Fruit fly (Drosophila melanogaster): ENCODE measurements around the gene CG6495.

CG6495 gene

DNA sequence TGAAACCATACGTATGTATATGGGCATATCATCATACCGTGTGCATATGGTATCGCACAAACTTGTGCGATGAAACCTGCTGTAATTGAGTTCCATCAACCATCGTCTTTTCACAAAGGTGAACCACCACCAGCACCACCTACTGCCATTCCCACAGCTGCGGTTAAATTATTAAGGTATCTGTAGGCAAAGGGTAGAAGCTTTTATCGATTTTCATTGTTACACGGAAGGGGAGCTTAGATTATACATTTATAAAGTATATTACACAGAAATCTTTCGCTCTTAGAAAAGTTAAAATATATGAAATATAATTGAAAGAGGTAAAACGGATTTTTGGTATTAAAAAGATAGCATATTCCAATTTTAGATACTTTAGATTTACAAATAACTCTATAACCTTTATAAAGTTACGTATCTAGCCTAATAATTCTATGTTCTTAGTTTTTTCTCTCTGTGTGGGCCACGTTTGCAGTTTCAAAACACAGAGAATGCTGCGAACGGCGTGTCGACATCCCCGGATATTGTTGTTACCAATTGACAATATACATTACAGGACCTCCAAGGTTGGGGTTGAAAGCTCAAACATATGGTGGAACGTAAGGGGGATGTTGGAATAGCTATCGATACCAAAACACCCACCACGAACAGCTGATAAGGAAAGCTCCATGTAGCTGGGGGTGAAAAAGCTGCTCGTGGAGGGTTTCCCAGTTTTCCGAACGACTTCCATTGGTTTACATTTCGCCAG lies at the start of gene CG6495:
CG6495 (plus strand) TSS at position 695 of the 745 bp plus-strand sequence.
- TF ChIP-seq CG17801 (GFP tag; optimal IDR thresholded peaks at IDR 0.05; ENCODE audit: partially characterized antibody) = no peak

DNA sequence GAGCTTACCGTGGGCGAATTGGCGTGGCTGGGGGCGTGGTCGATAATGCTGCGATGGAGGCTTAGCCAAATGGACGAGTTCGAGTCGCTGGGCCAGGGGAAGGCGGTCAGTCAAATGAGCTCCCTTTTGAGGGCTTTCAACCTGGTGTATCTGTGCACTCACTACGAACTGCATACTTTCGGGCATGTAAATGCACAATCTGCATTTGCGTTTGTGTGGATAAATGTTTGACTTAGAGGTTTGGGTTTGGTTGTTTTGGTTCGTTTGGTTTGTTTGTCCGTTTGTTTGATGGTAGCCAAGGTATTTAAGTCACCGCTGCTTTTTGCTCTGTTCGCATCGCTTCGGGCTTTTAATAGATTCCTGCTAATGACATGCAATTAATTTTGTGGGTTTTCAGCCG lies 49.7 kb upstream of the CG6495 start:
- no peak for TF ChIP-seq CG17801 (GFP tag; optimal IDR thresholded peaks at IDR 0.05; ENCODE audit: partially characterized antibody)

DNA sequence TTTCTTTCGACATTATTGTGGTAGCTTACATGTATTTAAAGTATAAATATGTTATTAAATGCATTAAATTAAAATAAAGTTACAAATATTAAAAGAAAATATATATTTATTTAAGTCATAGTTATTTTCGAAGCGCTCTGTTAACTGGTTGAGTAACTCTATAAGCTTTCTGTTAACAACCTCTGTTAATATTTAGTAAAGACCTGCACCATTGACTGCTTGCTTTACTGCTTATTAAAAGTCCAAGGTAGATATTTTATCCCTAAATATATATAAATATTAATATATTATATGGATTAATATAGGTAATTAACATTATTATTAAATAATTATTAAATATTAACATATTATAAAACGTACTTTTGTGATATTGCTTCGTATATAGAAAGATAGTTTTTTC lies 39.4 kb upstream of the CG6495 start:
- TF ChIP-seq CG17801 (GFP tag; optimal IDR thresholded peaks at IDR 0.05; ENCODE audit: partially characterized antibody) = no peak

DNA sequence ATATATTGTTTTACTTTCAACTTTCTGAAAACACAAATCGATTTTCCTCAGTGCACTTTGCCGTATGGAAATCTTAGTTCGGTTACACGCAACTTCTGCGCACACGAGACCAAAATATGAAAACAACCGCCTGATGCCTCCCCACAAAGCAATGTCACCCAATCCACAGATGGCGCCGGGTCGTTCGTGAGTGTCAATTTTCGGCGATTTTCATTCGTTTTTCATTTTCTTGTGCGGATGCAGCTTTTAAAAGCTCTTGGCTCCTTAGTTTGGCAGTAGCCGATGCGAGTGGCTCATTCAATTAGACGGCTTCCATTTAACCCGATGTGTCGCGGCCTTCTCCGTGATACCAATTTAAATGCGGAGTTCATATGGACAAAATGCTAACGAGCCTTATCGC lies 37.0 kb upstream of the CG6495 start, which contains the start of gene CG6431:
CG6431 (plus strand) TSS at position 301 of the 400 bp plus-strand sequence.
- no peak for TF ChIP-seq CG17801 (GFP tag; optimal IDR thresholded peaks at IDR 0.05; ENCODE audit: partially characterized antibody)

DNA sequence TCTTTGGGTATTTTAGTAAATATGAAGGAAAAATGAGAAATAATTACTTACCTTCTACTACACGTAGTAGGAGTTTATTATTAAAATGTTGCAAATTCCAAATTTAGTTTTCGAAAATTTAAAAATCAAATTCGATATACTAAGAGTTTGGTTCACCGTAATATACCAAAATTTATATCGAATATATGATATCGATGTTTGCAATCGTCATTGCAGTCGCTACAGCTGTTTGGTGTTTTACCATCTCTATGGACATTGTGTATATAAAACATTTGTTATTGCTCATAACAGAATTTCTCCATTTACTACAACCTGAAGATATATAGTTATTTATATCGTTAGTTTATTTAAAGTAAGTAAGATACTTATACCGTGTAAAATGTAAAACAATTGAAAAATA lies 32.2 kb upstream of the CG6495 start, which contains the start of gene CG6443:
CG6443 (plus strand) TSS at position 228 of the 400 bp plus-strand sequence.
- no peak for TF ChIP-seq CG17801 (GFP tag; optimal IDR thresholded peaks at IDR 0.05; ENCODE audit: partially characterized antibody)

DNA sequence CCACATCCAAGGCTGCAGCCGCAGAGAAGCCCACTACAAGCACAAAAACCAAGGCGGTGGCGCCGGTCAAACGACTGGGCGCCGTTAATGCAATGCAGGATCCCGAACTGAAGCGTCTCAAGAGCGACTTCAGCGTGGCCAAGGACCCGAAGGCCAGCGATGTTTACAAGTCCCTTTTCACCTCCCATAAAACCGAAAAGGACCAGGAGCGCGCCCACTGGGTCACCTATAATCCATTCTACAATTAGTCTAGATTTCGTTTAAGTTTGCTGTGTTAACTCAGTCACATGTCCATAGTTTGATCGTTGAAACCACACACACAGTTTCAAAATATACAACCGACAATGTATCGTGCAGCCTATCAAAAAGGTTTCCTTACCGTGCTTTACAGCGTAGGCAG lies 31.0 kb upstream of the CG6495 start, which contains the start of gene CG17118:
CG17118 (plus strand) TSS at position 301 of the 400 bp plus-strand sequence.
- TF ChIP-seq CG17801 (GFP tag; optimal IDR thresholded peaks at IDR 0.05; ENCODE audit: partially characterized antibody) = no peak

DNA sequence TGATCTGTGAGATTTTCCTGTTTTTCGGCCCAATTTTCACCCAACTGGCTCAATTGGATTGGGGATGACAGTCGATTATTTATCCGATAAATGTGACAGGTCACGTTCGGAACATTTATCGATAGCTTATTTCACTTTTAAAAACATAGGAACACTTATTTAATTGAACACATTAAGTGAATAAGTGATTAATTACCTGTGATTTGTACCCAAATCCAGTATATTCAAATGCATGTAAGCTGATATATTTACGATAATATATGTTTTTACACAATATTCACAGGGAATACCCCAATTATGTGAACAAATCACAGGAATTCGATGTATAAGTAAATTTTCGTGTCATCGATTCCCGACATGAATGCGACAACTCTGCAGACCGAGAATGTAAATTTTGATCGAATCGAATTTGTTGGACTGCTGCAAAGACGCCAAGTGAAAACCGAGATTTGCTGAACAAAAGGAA lies 28.5 kb upstream of the CG6495 start, which contains the start of the genes EMC3 and Dpy-30L1:
EMC3 (minus strand) TSS at position 81 of the 466 bp plus-strand sequence.
Dpy-30L1 (plus strand) TSS at position 311 of the 466 bp plus-strand sequence.
- peak; percentile 51 for TF ChIP-seq CG17801 (GFP tag; optimal IDR thresholded peaks at IDR 0.05; ENCODE audit: partially characterized antibody)

DNA sequence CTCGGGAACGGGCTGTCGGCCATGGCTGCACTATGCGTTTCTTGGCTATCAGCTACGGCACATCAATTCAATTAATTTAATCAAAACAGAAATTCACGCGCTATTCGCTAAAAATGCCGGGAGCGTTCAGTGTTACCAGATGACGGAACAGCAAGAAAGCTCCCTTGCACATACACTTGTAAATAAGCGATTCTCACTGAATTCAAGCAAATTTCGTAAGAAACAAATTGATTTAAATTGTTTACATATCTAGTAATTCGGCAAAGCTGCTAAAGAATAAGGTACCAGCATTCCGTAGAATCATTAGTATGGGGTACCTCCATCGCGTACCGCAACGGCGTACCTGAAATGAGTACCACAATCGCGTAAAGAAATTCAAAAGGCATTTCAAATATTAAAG lies 25.0 kb upstream of the CG6495 start, which contains the start of gene Nup107:
Nup107 (minus strand) TSS at position 149 of the 400 bp plus-strand sequence.
- TF ChIP-seq CG17801 (GFP tag; optimal IDR thresholded peaks at IDR 0.05; ENCODE audit: partially characterized antibody) = no peak

DNA sequence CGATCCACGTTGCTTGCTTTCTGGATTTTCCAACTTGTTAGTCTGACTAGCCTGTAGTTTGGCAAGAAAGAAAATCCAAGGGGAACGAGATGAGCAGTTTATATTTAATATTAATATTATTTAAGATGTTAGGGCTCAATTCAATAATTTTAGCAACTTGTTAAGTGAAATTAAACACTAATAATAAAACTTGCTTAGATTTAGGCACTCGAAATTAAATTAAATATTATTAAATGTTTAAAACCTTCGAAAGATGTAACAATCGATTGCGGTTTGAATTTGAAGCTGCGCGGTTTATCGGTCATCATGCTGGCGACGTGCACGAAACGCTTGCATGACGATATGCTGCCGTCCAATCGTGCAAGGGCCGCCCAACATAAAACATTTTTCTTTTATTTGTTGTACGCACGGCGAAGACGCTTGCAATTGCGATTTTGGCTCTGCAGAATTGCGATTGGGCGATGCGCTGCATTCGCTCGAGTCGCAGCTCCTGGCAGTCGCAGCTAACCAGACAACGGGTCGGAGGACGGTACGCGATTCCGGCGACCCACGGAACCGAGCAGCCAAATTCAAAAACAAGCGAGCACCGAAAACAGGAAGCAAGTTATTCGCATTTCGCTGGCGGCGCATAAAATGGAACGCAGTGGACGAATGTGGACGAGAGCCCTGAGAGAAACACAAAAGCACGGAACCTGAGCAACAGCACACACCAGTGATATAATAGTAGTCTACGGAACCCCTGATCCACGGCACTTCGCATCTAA lies 23.7 kb upstream of the CG6495 start, which contains the start of the genes Vha16-5 and CG12299:
Vha16-5 (minus strand) TSS at position 51 of the 764 bp plus-strand sequence.
CG12299 (plus strand) TSS at position 353 of the 764 bp plus-strand sequence.
- TF ChIP-seq CG17801 (GFP tag; optimal IDR thresholded peaks at IDR 0.05; ENCODE audit: partially characterized antibody) = peak; percentile 80

DNA sequence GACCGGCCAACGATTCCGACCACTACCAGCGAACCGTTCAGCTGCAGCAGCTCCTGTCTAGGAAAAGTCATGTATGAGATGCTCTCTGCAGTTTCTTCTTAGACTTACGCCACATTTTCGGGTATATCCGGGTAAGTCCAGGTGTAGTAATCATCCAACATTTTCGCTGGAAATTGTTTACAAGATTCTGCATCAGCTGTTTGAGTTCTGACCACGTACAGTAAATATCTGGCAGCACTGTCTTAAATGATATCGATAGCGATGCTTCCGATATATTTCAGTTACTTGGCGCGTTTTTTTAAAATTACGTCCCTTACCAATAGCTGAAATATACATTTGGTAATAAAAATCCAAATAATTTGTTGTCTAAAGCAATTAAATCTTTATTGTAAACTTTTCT lies 17.2 kb upstream of the CG6495 start, which contains the start of gene CG6729:
CG6729 (minus strand) TSS at position 222 of the 400 bp plus-strand sequence.
- TF ChIP-seq CG17801 (GFP tag; optimal IDR thresholded peaks at IDR 0.05; ENCODE audit: partially characterized antibody) = no peak

DNA sequence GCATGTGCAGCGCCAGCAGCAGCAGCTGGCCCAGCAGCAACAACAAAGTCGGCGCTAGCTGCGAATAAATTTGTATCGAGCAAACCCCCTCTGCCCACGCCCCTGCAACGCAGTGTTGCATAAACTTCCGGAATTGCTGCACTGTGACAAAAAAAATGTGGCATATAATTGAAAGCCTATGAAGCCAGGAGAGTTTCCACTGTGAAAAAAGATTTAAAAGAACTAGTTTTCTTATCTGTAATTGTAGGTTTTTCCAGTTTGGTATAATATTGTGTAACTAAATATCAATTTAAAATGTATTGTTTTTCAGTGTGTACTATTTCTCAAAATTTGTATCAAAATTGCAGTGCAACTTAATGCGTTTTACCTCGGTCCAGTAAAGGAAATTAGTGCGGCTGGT lies 12.7 kb upstream of the CG6495 start:
- TF ChIP-seq CG17801 (GFP tag; optimal IDR thresholded peaks at IDR 0.05; ENCODE audit: partially characterized antibody) = no peak

DNA sequence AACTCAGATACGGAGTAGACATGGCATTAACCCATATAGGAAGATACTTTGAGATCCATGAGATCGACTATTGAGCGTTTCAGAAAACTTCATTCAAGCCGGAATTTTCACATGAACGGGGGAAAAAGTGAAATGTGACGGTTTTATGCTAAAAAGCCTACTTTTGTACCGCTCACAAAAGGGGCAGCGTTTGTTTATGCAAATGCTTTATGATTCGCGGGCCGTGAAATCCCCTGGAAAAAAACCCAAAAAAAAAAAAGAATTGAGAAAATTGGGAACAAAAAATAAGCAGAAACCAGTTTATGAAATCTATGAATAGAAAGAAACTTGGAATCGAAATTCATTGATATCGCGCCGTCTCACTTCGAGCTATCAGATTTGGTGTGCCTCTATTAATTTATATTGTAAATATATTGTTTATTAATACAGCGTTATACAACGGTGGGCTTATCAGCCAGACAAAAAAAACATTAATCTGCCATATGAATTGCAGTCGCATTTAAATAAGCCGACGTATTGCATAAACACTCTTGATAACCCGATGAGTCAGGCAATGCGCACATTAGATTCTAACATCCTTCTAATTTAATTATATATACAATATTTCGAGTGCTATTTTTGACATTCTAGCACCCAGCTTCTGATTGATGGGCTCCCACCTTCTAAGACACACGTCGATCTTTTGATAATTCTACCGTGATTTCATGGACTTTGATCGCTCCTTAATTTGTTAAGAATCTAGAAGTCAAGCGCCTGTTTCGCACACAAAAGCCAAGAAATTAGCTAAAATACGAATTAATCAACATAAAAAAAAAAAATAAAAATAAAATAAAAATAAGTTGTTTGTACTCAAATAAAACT lies 11.1 kb upstream of the CG6495 start:
- no peak for TF ChIP-seq CG17801 (GFP tag; optimal IDR thresholded peaks at IDR 0.05; ENCODE audit: partially characterized antibody)

DNA sequence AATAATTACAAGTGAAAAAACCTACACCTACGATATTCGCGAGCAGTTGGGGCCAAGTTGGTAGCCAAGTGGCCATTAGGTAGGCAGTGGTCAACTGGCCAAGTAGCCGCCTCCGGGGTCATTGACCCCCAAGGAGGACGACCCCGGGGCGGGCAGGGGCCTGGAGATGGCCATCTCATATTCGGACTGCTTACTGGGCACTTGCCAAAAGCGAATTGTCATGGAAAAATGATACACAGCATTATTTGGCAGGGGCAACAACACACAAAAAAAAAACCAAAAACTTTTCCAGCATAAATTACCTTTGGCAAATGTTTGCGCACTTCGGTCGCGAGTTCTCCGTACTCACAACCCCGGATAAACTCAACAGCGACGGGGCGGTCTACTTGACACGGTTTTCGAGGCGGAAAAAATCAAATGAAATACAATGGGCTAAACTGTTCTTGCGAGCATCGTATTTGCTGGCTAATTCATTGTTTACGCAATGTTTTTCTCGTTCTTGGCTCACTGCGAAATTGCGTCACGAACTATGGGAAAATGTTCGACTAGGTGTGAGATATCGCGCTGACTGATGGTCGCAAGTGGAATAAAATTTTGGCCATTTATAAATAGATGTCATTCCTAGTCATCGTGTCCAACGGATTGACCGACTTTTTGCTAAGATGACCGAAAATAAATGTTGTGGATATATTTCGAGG lies 9.9 kb upstream of the CG6495 start:
- no peak for TF ChIP-seq CG17801 (GFP tag; optimal IDR thresholded peaks at IDR 0.05; ENCODE audit: partially characterized antibody)
